Worm (Caenorhabditis elegans) whole organism, L4/young adult: ENCODE data around the gene F38E1.10.

Source experiments
- dao-5 ChIP-seq: sonication (generic microtip); optimal IDR thresholded peaks from 2 replicates; lab custom pipeline; 2016; ENCODE audit warnings: missing genotype, missing genetic modification characterization, moderate library complexity, missing compliant biosample characterization
- him-1 ChIP-seq: sonication (generic microtip); optimal IDR thresholded peaks from 2 replicates; lab custom pipeline; 2016; ENCODE audit warnings: missing genotype, missing genetic modification reagents, missing genetic modification characterization, missing compliant biosample characterization

DNA sequence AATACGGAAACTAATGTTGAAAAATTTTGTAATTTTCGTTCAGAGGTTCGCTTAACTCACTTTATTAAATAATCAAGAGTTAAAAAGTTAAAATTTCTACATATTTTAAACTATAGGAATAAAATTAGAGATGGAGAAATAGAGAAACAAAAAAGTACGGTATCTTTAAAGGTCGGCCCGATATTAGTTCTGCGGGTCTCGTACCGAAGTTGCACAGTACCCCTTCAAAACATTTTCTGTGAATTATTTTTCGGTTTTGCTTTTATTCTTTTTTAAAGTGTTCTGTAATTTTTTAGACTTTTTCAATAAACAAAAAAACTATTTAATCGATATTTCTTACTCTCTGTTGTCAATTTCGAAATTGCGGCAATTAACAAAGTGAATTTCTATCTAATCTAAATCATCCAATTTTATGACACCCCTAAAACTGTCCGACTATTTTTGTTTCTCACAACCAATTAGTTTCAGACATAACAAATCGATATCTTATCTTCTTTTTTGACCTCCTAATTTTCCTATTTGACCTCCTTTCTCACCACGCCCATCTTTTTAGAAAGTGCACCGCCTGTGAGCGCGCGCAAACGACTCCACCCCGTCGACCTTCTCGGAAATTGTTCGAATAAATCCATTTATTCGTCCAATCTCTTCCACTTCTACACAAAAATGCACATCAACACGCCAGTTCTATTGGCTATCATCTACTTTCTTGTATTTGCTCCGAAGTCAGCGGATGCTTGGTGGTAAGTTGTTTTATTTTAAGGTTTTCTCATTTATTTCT is 19.7 kb downstream of the F38E1.10 start, which contains the start of gene mom-2:
- TF ChIP-seq him-1 (no peak), dao-5 (tag; lab: Kevin White, UChicago) (no peak)
